Worm (Caenorhabditis elegans) whole organism, L3 larva: ENCODE data around the gene Y53F4B.5.
"Not testable (repeated sequence)": the region's sequence is repeated elsewhere in the genome, so short reads cannot be mapped to it uniquely, and the experiment has no call there.

Source experiments
- R02D3.7 ChIP-seq: fragments of 150-350 bp; optimal IDR thresholded peaks from 2 replicates; lab custom pipeline; 2014; ENCODE audit warnings: missing biosample characterization, missing genetic modification characterization
- ZK546.5 ChIP-seq: sonication (generic microtip); optimal IDR thresholded peaks from 2 replicates; lab custom pipeline; 2017; ENCODE audit warnings: missing biosample characterization, missing genetic modification characterization
- aly-2 ChIP-seq: fragments of 150-350 bp; optimal IDR thresholded peaks from 2 replicates; lab custom pipeline; 2014; ENCODE audit warnings: missing biosample characterization, missing genetic modification characterization
- ama-1 ChIP-seq: fragments of 150-350 bp; optimal IDR thresholded peaks from 2 replicates; lab custom pipeline; 2018
- ceh-82 ChIP-seq: fragments of 150-350 bp; optimal IDR thresholded peaks from 2 replicates; lab custom pipeline; 2014; ENCODE audit warnings: missing biosample characterization, missing genetic modification characterization
- ceh-9 ChIP-seq: sonication (generic microtip); optimal IDR thresholded peaks from 2 replicates; lab custom pipeline; 2018; ENCODE audit warnings: missing biosample characterization, missing genetic modification characterization
- daf-12 ChIP-seq: fragments of 150-350 bp; optimal IDR thresholded peaks from 2 replicates; lab custom pipeline; 2014; ENCODE audit warnings: missing biosample characterization, missing genetic modification reagents, missing genetic modification characterization
- egl-5 ChIP-seq: fragments of 150-350 bp; optimal IDR thresholded peaks from 2 replicates; lab custom pipeline; 2017; ENCODE audit warnings: missing biosample characterization, missing genetic modification reagents, missing genetic modification characterization, inconsistent platforms
- elt-1 ChIP-seq: fragments of 150-350 bp; optimal IDR thresholded peaks from 2 replicates; lab custom pipeline; 2014; ENCODE audit warnings: missing biosample characterization, missing genetic modification characterization
- elt-2 ChIP-seq: sonication (generic microtip); optimal IDR thresholded peaks from 2 replicates; lab custom pipeline; 2016; ENCODE audit warnings: missing genetic modification reagents, mild to moderate bottlenecking, missing genetic modification characterization, missing compliant biosample characterization
- elt-3 ChIP-seq, 3 experiments: fragments of 150-350 bp in 1 of 3; sonication (generic microtip) in 2 of 3; optimal IDR thresholded peaks; 2 replicates in 2 of 3; 4 replicates in 1 of 3; lab custom pipeline; 2014 to 2017; ENCODE audit warnings: missing biosample characterization in 3 of 3, missing genetic modification characterization in 3 of 3
- fkh-2 ChIP-seq: fragments of 150-350 bp; optimal IDR thresholded peaks from 2 replicates; lab custom pipeline; 2014; ENCODE audit warnings: missing biosample characterization, missing genetic modification reagents, missing genetic modification characterization
- fos-1 ChIP-seq: fragments of 150-350 bp; optimal IDR thresholded peaks from 2 replicates; lab custom pipeline; 2014; ENCODE audit warnings: missing biosample characterization, missing genetic modification characterization
- hmg-11 ChIP-seq: sonication (generic microtip); optimal IDR thresholded peaks from 2 replicates; lab custom pipeline; 2016; ENCODE audit warnings: missing genetic modification characterization, missing compliant biosample characterization
- jun-1 ChIP-seq: fragments of 150-350 bp; optimal IDR thresholded peaks from 2 replicates; lab custom pipeline; 2014; ENCODE audit warnings: missing biosample characterization, missing genetic modification reagents, missing genetic modification characterization
- lin-15B ChIP-seq: fragments of 150-350 bp; optimal IDR thresholded peaks from 2 replicates; lab custom pipeline; 2014; ENCODE audit warnings: missing biosample characterization, missing genetic modification characterization
- lin-39 ChIP-seq: fragments of 150-350 bp; optimal IDR thresholded peaks from 2 replicates; lab custom pipeline; 2018; ENCODE audit warnings: missing biosample characterization, missing genetic modification reagents, missing genetic modification characterization
- mdl-1 ChIP-seq: fragments of 150-350 bp; optimal IDR thresholded peaks from 2 replicates; lab custom pipeline; 2014; ENCODE audit warnings: missing biosample characterization, missing genetic modification characterization
- nfya-1 ChIP-seq: sonication (generic microtip); optimal IDR thresholded peaks from 2 replicates; lab custom pipeline; 2017; ENCODE audit warnings: missing genetic modification characterization, mild to moderate bottlenecking, missing compliant biosample characterization, antibody characterized with exemption, moderate library complexity; ENCODE audit not compliant: insufficient read depth
- nhr-12 ChIP-seq: fragments of 150-350 bp; optimal IDR thresholded peaks from 2 replicates; lab custom pipeline; 2014; ENCODE audit warnings: missing biosample characterization, missing genetic modification characterization
- nhr-23 ChIP-seq: fragments of 150-350 bp; optimal IDR thresholded peaks from 2 replicates; lab custom pipeline; 2014; ENCODE audit warnings: missing biosample characterization, missing genetic modification reagents, missing genetic modification characterization
- nhr-28 ChIP-seq: fragments of 150-350 bp; optimal IDR thresholded peaks from 2 replicates; lab custom pipeline; 2014; ENCODE audit warnings: missing biosample characterization, missing genetic modification characterization
- nhr-43 ChIP-seq: sonication (generic microtip); optimal IDR thresholded peaks from 2 replicates; lab custom pipeline; 2016; ENCODE audit warnings: mild to moderate bottlenecking, missing genetic modification characterization, missing compliant biosample characterization; ENCODE audit not compliant: poor library complexity, severe bottlenecking
- nhr-67 ChIP-seq: fragments of 150-350 bp; optimal IDR thresholded peaks from 2 replicates; lab custom pipeline; 2014; ENCODE audit warnings: missing biosample characterization, missing genetic modification characterization
- nhr-77 ChIP-seq: fragments of 150-350 bp; optimal IDR thresholded peaks from 2 replicates; lab custom pipeline; 2014; ENCODE audit warnings: missing biosample characterization, missing genetic modification characterization
- pha-4 ChIP-seq: fragments of 150-350 bp; optimal IDR thresholded peaks from 2 replicates; lab custom pipeline; 2014; ENCODE audit warnings: missing biosample characterization, missing genetic modification reagents, missing genetic modification characterization
- pqm-1 ChIP-seq: fragments of 150-350 bp; optimal IDR thresholded peaks from 2 replicates; lab custom pipeline; 2017; ENCODE audit warnings: missing biosample characterization, missing genetic modification characterization, inconsistent platforms
- snpc-4 ChIP-seq: fragments of 150-350 bp; optimal IDR thresholded peaks from 2 replicates; lab custom pipeline; 2014; ENCODE audit warnings: missing biosample characterization, missing genetic modification characterization
- tbx-2 ChIP-seq: sonication (generic microtip); optimal IDR thresholded peaks from 2 replicates; lab custom pipeline; 2016; ENCODE audit warnings: mild to moderate bottlenecking, missing genetic modification characterization, missing compliant biosample characterization
- unc-39 ChIP-seq: sonication (generic microtip); optimal IDR thresholded peaks from 4 replicates; lab custom pipeline; 2017; ENCODE audit warnings: missing biosample characterization, missing genetic modification characterization
- zag-1 ChIP-seq: fragments of 150-350 bp; optimal IDR thresholded peaks from 2 replicates; lab custom pipeline; 2014; ENCODE audit warnings: missing biosample characterization, missing genetic modification characterization
- ztf-4 ChIP-seq: fragments of 150-350 bp; optimal IDR thresholded peaks from 2 replicates; lab custom pipeline; 2014; ENCODE audit warnings: missing biosample characterization, missing genetic modification characterization

Y53F4B.5 gene

ce11 chrII:14992598-14992997 is 8.8 kb upstream of the Y53F4B.5 start, which contains the start of gene Y53F4B.7:
Gene Y53F4B.7 (plus strand): TSS chrII:14992898.
- not testable (repeated sequence) for TF ChIP-seq ceh-9 (tag; lab: Kevin White, UChicago); fos-1; R02D3.7 (tag; lab: Kevin White, UChicago)

ce11 chrII:14988171-14988570 is 4.4 kb upstream of the Y53F4B.5 start, which contains the start of gene Y53F4B.43:
Gene Y53F4B.43 (plus strand): TSS chrII:14988471.
- not testable (repeated sequence) for TF ChIP-seq nfya-1, zag-1, ztf-4 (tag; lab: Kevin White, UChicago)
- TF ChIP-seq, all 47 proteins: peak for 0; not testable (repeated sequence) for 47

- TF ChIP-seq nhr-12 (tag; lab: Kevin White, UChicago), result no peak
- peak; percentile 86 for TF ChIP-seq lin-15B (tag; lab: Kevin White, UChicago)
- TF ChIP-seq nhr-28 (tag; lab: Kevin White, UChicago), result no peak
- TF ChIP-seq snpc-4 (tag; lab: Kevin White, UChicago), result peak; percentile 70
- TF ChIP-seq nhr-23 (tag; lab: Kevin White, UChicago), result peak; percentile 31
- TF ChIP-seq jun-1 (tag; lab: Kevin White, UChicago), result no peak
- TF ChIP-seq pha-4, result peak; percentile 81
- TF ChIP-seq nfya-1 (tag; lab: Kevin White, UChicago), result peak; percentile 49
- TF ChIP-seq hmg-11 (tag; lab: Kevin White, UChicago), result peak; percentile 3
These were observed 14.4 kb downstream of the Y53F4B.5 start, which contains the start of the genes pole-4, nsun-5 and metl-2 for ce11 chrII:14969320-14969950. Gene pole-4 (minus strand): TSS chrII:14969354. Gene nsun-5 (plus strand): TSS chrII:14969617. Gene metl-2 (plus strand): TSS chrII:14969900.

ce11 chrII:14968275-14968674 is 15.5 kb downstream of the Y53F4B.5 start:
- no peak for TF ChIP-seq daf-12 (tag; lab: Kevin White, UChicago)
- TF ChIP-seq tbx-2 (tag; lab: Kevin White, UChicago), result no peak
- TF ChIP-seq nhr-67 (tag; lab: Kevin White, UChicago), result no peak
- no peak for TF ChIP-seq elt-3 (tag; optimal IDR thresholded peaks at IDR 0.05; lab: Kevin White, UChicago)
- no peak for TF ChIP-seq ama-1 (lab: Kevin White, UChicago)
- TF ChIP-seq jun-1 (tag; lab: Kevin White, UChicago), result no peak
- no peak for TF ChIP-seq ceh-82 (tag; lab: Kevin White, UChicago)
- TF ChIP-seq nhr-77, result no peak
- no peak for TF ChIP-seq egl-5 (tag; lab: Kevin White, UChicago)
- TF ChIP-seq nhr-12 (tag; lab: Kevin White, UChicago), result no peak
- TF ChIP-seq pqm-1 (tag; lab: Kevin White, UChicago), result no peak
- no peak for TF ChIP-seq ZK546.5 (tag; lab: Kevin White, UChicago)
- TF ChIP-seq fkh-2 (tag; lab: Kevin White, UChicago), result no peak
- TF ChIP-seq mdl-1 (tag; lab: Kevin White, UChicago), result no peak
- no peak for TF ChIP-seq nhr-43 (tag; lab: Kevin White, UChicago)
- no peak for TF ChIP-seq fos-1

- TF ChIP-seq pha-4, result peak; percentile 96
- TF ChIP-seq elt-2, result peak; percentile 35
- TF ChIP-seq lin-39 (tag; lab: Kevin White, UChicago), result no peak
These were observed 16.7 kb downstream of the Y53F4B.5 start for ce11 chrII:14967084-14967483.

- no peak for TF ChIP-seq aly-2 (tag; lab: Kevin White, UChicago)
- TF ChIP-seq elt-1 (tag; lab: Kevin White, UChicago), result no peak
- TF ChIP-seq unc-39 (tag; lab: Kevin White, UChicago), result no peak
- no peak for TF ChIP-seq ZK546.5 (tag; lab: Kevin White, UChicago)
- TF ChIP-seq R02D3.7 (tag; lab: Kevin White, UChicago), result no peak
- no peak for TF ChIP-seq pha-4
- TF ChIP-seq fkh-2 (tag; lab: Kevin White, UChicago), result no peak
- TF ChIP-seq snpc-4 (tag; lab: Kevin White, UChicago), result no peak
- TF ChIP-seq fos-1, result no peak
These were observed 17.4 kb downstream of the Y53F4B.5 start for ce11 chrII:14966420-14966819.
